Worm (Caenorhabditis elegans) whole organism, young adult: Measurements from ENCODE around the gene Y73C8B.9.

ENCODE experiments used
- C17E4.6 ChIP-seq: fragments of 200-800 bp; sonication (Bioruptor generic); IDR thresholded peaks from 2 replicates; pipeline ENCODE4 v1.3.6; 2022; ENCODE audit warnings: missing genetic modification reagents, missing genetic modification characterization, missing compliant biosample characterization
- F57A8.1 ChIP-seq: fragments of 200-800 bp; sonication (Bioruptor generic); optimal IDR thresholded peaks from 2 replicates; lab custom pipeline; 2018; ENCODE audit warnings: mild to moderate bottlenecking, missing genetic modification characterization, moderate library complexity, missing compliant biosample characterization
- T26A5.8 ChIP-seq: sonication (generic microtip); optimal IDR thresholded peaks from 2 replicates; lab custom pipeline; 2016; ENCODE audit warnings: missing genetic modification characterization, missing compliant biosample characterization
- ccch-3 ChIP-seq: fragments of 200-800 bp; sonication (Bioruptor generic); optimal IDR thresholded peaks from 2 replicates; lab custom pipeline; 2018; ENCODE audit warnings: mild to moderate bottlenecking, missing genetic modification characterization, missing compliant biosample characterization
- ceh-27 ChIP-seq: fragments of 200-800 bp; sonication (Bioruptor generic); optimal IDR thresholded peaks from 2 replicates; lab custom pipeline; 2018; ENCODE audit warnings: mild to moderate bottlenecking, missing genetic modification characterization, moderate library complexity, missing compliant biosample characterization
- ceh-58 ChIP-seq: fragments of 200-800 bp; sonication (Bioruptor generic); IDR thresholded peaks from 2 replicates; pipeline ENCODE4 v1.3.6; 2022; ENCODE audit warnings: missing genetic modification characterization, missing compliant biosample characterization
- gei-17 ChIP-seq: fragments of 200-800 bp; sonication (Bioruptor generic); optimal IDR thresholded peaks from 2 replicates; lab custom pipeline; 2018; ENCODE audit warnings: mild to moderate bottlenecking, missing genetic modification characterization, missing compliant biosample characterization
- hmg-20 ChIP-seq: fragments of 200-800 bp; sonication (Bioruptor generic); IDR thresholded peaks from 2 replicates; pipeline ENCODE4 v1.3.6; 2022; ENCODE audit warnings: missing genetic modification reagents, missing genetic modification characterization, missing compliant biosample characterization
- mcd-1 ChIP-seq: fragments of 200-800 bp; sonication (Bioruptor generic); IDR thresholded peaks from 2 replicates; pipeline ENCODE4 v1.3.6; 2022; ENCODE audit warnings: missing genetic modification reagents, missing genetic modification characterization, missing compliant biosample characterization
- mes-4 ChIP-seq: sonication (generic microtip); optimal IDR thresholded peaks from 2 replicates; lab custom pipeline; 2016; ENCODE audit warnings: missing genotype, missing genetic modification characterization, missing compliant biosample characterization
- pha-4 ChIP-seq: fragments of 150-350 bp; sonication (generic microtip); optimal IDR thresholded peaks from 2 replicates; lab custom pipeline; 2014; ENCODE audit warnings: missing biosample characterization, missing genetic modification reagents, missing genetic modification characterization
- unc-62 ChIP-seq: fragments of 150-350 bp; optimal IDR thresholded peaks from 2 replicates; lab custom pipeline; 2014; ENCODE audit warnings: missing biosample characterization, missing genetic modification reagents, missing genetic modification characterization

DNA sequence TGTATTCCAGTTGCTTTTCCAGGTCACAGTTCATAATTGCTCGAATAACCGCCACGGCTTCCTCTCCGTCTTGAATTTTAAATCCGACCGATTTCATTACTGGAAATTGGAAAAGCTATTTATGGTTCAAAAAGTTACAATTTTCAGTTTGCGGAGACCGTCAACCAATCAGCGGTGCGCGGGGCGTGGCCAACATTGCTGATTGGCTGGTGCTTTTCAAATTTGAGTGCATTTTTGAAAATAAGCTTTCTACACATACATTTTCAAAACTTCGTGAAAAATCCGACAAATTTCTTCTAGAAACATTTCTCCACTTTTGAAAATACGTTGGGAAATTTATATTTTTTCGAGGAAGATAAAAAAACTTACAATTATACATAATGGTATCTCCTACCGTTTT is 2.5 kb downstream of the Y73C8B.9 start:
- TF ChIP-seq T26A5.8 (tag; lab: Kevin White, UChicago) (no peak), ccch-3 (GFP tag; lab: Kevin White, UChicago) (no peak), ceh-27 (GFP tag; lab: Kevin White, UChicago) (no peak), mcd-1 (GFP tag; lab: Robert Waterston, UW) (no peak), ceh-58 (GFP tag; lab: Robert Waterston, UW) (no peak), hmg-20 (GFP tag; lab: Robert Waterston, UW) (no peak), pha-4 (tag; lab: Kevin White, UChicago) (no peak), gei-17 (no peak), F57A8.1 (GFP tag; lab: Kevin White, UChicago) (no peak), C17E4.6 (GFP tag; lab: Robert Waterston, UW) (no peak), mes-4 (no peak), unc-62 (GFP tag; lab: Kevin White, UChicago) (no peak)
